Fruit fly (Drosophila melanogaster) Kc167 (cell line): ENCODE measurements around the gene CG14570.

Experiments used
- Myc ChIP-seq: fragments of >200 bp; optimal IDR thresholded peaks from 2 replicates; lab custom pipeline; 2017; ENCODE audit warnings: missing external identifiers
- insv ChIP-seq: fragments of >200 bp; optimal IDR thresholded peaks from 3 replicates; lab custom pipeline; 2018; ENCODE audit warnings: missing external identifiers

- TF ChIP-seq Myc (lab: Kevin White, UChicago), result no peak
- no peak for TF ChIP-seq insv (lab: Kevin White, UChicago)
Observed at dm6 chr3L:21727013-21727727, 3.1 kb downstream of the CG14570 start.
